Worm (Caenorhabditis elegans) whole organism, dauer: ENCODE data around the gene C17G10.6.
"Not testable (repeated sequence)": the region's sequence is repeated elsewhere in the genome, so short reads cannot be mapped to it uniquely, and the experiment has no call there.

Experiments used
- unc-62 ChIP-seq: sonication (generic microtip); optimal IDR thresholded peaks from 2 replicates; lab custom pipeline; 2017; ENCODE audit warnings: missing biosample characterization, missing genetic modification reagents, missing genetic modification characterization

Gene C17G10.6

DNA sequence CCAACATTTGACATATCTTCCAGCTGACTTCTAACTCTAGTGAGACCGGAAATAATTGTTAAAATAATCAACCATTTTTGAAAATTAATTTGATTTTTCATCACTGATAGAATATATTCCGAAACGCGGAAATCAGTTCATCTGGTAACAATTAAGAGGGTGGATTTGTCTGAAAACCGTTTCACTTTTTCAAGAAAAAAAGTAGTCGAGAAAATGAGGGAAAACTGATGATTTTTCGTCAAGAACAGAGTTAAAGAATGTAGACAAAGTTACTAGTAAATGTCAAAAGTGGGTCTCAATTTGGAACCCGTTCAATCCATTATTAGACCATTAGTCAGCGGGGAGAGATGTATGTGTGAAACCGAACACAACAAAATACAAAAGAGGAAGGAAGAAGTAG, at the start of gene C17G10.6:
TSS of gene C17G10.6 (minus strand) at position 101 of the 400 bp plus-strand sequence.
- no peak for TF ChIP-seq unc-62

DNA sequence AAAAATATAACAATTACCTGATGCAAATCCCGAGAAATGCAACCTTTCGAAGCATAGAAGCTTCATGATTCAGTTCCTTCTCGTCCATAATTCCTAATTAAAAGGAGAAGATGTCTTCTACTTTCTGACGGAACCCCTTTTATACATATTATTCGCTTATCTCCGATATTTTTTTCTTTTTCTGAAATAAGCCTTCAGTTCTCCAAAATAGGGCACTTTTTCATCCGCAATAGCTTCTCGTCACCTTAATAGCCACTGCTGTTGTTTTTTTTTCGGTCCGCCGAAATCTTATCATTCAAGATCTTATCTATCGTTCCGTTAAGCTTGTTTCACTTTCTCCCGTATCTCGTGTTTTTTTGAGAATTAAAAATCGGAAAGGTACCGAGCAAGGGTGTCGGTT, 49.2 kb upstream of the C17G10.6 start, which contains the start of gene bli-2:
TSS of gene bli-2 (minus strand) at position 101 of the 400 bp plus-strand sequence.
- TF ChIP-seq unc-62, result no peak

DNA sequence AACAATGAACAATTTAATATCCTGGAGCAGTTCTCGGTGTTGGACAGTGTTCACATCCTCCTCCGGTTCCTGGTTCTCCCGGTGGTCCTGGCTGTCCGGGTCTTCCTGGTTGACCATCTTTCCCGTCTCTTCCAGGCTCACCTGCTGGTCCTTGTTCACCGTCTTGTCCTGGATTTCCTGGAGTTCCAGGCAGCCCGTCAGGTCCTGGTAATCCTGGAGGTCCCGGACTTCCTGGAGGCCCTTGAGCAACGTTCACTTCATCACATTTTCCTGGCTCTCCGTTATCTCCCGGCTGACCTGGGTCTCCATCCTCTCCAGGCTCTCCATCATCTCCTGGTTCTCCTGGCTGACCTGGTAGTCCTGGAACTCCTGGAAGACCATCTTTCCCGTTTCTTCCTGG, 48.3 kb upstream of the C17G10.6 start:
- TF ChIP-seq unc-62, result no peak

ce11 chrII:5649236-5650004, 46.3 kb upstream of the C17G10.6 start, which contains the start of the genes sam-4, F59E12.17 and zyg-1:
sam-4 (minus strand) TSS chrII:5649286.
F59E12.17 (minus strand) TSS chrII:5649470.
zyg-1 (plus strand) TSS chrII:5649748.
- no peak for TF ChIP-seq unc-62

- TF ChIP-seq unc-62, result no peak
Measured at ce11 chrII:5648272-5648671, 45.2 kb upstream of the C17G10.6 start, which contains the start of gene ddl-1. ddl-1 (minus strand) TSS chrII:5648372.

DNA sequence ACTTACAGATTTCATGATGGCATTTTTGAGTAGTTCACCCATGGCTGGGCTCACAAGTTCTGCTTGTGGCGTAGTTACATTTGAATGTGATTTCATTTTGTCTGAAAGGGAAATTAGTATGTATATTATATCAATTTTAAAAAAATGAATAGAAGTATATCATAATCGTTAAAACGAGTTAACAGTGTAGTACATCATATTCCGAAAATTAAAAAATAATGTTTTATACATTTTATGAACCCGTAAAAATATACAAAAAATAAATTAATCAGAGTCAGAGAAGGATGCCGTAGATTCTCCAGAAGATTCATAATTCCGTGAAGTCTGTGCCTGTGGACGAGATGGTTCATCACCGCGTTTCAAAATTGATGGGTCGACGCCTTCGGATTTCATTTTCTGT, 43.8 kb upstream of the C17G10.6 start, which contains the start of gene F59E12.9:
TSS of gene F59E12.9 (minus strand) at position 101 of the 400 bp plus-strand sequence.
- no peak for TF ChIP-seq unc-62

DNA sequence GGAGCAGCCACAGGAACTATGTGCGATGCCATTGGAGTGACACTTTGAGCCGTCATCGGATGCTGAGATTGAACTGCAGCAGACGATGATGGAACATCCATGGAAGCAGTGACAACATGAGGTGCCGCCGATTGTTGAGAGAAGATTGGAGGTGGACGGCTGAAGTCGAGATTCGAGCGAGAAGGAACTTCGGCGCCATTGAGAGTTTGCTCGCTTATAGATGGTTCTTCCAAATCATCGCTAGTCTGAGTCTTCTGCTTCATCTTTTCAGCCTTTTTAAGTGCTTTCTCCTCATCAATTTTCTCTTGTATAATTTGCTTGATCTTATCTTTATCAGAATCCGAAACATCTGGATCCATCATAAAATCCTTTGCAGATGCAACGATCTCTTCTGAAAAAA, 39.0 kb upstream of the C17G10.6 start:
- TF ChIP-seq unc-62, result no peak

- TF ChIP-seq unc-62, result no peak
Measured at ce11 chrII:5640362-5641079, 37.4 kb upstream of the C17G10.6 start.

DNA sequence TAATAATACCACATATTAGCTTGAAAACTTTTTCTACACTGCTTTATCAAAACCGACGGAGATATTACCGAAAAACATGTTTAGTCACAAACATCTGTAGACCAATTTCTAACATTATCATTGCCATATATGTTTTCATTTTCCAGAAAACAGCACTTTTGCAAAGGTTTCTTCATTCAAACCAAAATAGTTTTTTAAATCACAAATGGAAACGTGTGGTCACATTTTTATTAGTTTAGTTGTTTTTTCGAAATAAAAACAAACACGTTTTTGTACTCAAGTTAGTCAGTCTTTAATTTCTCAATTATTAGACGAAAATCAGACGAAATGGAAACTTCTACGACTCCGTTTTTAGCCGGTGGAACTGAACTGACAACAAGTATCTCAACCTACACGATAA, 35.0 kb upstream of the C17G10.6 start, which contains the start of gene F59E12.3:
TSS of gene F59E12.3 (plus strand) at position 301 of the 400 bp plus-strand sequence.
- TF ChIP-seq unc-62, result no peak

ce11 chrII:5636826-5637225, 33.7 kb upstream of the C17G10.6 start, which contains the start of gene F59E12.8:
F59E12.8 (minus strand) TSS chrII:5636926.
- no peak for TF ChIP-seq unc-62

DNA sequence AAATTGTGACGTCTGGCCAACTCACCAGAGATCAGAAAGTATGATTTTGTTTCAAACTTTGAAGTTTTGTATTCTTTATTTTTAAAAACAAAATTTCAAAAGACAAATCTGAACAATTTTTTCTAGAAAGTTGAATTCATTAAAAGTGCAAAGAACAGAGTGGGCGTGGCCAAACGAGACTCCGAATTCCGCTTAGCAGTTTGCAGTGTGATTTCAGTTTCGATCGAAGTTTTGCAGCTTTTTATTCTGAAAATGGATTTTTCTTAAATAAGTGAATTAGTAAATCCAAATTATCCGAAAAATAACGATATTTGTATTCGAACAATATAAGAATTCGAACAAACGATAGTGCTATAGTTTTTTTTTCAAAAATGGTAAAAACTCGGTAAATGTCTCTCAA, 30.4 kb upstream of the C17G10.6 start:
- no peak for TF ChIP-seq unc-62

DNA sequence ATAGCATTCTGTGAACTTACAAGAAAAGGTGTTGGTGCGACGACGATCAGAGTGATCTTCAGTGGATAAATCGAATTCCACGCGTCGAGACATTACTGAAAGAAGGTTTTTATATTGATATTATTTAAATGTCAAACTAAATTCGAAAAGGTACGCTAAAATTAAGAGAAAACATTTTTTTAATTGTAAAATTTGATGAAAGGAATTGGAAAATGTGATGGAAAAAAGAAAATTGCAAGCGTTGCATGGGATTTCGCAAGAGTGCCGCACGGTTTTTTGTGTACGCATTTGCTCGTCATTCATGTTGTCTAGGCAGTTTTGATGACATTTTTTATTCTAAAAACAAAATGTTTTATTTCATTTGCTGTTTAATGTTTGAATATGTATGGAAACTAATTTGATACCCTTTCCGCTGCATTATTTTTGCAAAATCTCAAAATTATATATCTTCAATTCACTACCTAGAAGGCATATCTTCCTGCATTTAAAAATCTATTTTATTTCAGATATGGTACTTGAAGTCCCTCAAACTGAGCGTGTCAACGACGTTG, 27.8 kb upstream of the C17G10.6 start, which contains the start of the genes F59E12.6 and npl-4.1:
TSS of gene F59E12.6 (minus strand) at position 101 of the 551 bp plus-strand sequence.
TSS of gene npl-4.1 (plus strand) at position 501 of the 551 bp plus-strand sequence.
- not testable (repeated sequence) for TF ChIP-seq unc-62

ce11 chrII:5628326-5628818, 25.3 kb upstream of the C17G10.6 start, which contains the start of gene F59E12.15:
F59E12.15 (minus strand) TSS chrII:5628376.
- TF ChIP-seq unc-62, result no peak

DNA sequence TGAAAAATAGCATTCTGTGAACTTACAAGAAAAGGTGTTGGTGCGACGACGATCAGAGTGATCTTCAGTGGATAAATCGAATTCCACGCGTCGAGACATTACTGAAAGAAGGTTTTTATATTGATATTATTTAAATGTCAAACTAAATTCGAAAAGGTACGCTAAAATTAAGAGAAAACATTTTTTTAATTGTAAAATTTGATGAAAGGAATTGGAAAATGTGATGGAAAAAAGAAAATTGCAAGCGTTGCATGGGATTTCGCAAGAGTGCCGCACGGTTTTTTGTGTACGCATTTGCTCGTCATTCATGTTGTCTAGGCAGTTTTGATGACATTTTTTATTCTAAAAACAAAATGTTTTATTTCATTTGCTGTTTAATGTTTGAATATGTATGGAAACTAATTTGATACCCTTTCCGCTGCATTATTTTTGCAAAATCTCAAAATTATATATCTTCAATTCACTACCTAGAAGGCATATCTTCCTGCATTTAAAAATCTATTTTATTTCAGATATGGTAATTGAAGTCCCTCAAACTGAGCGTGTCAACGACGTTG, 19.4 kb upstream of the C17G10.6 start, which contains the start of the genes eif-3.L and npl-4.2:
TSS of gene eif-3.L (minus strand) at position 101 of the 557 bp plus-strand sequence.
TSS of gene npl-4.2 (plus strand) at position 507 of the 557 bp plus-strand sequence.
- TF ChIP-seq unc-62, result not testable (repeated sequence)

DNA sequence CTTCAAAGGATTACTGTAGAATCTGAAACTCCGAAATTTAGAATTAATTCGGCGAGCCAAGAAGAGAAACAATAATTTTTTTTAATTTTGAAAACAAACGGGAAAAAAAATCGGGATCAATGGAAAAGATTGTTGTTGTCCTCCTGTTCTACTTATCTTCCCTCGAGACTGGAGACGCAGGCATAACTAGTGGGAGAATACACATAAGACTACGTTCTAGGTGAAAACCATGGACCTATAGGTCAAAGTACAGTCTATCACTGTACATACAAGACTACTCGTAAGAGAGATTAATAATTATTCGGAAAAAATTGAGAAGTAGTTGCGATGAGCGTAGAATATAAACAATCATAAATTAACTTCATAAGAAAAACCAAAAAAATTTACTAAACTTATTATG, 16.2 kb upstream of the C17G10.6 start, which contains the start of gene dhs-6:
TSS of gene dhs-6 (minus strand) at position 22 of the 400 bp plus-strand sequence.
- TF ChIP-seq unc-62, result no peak

DNA sequence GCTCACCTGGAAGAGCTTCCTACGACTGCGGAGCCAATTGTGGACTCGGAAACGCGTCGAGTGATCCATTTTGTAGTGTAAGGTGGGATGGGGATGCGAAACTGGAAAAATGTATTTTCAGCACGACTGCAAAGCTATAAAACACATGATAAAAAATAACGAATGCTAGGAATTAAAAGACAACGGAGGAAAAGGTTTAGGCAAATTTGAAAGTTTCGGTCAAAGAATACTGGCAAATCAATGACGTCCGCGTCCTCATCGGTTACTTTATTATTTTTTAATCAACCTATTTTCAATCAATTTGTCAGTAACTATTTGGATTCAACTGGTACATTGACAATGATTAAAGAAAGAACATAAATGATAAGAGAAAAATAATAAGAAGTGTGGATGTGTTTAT, 4.7 kb upstream of the C17G10.6 start, which contains the start of gene C17G10.7:
TSS of gene C17G10.7 (minus strand) at position 101 of the 400 bp plus-strand sequence.
- TF ChIP-seq unc-62, result no peak
